Worm (Caenorhabditis elegans) whole organism, L1 larva: Measurements from ENCODE around the gene erp-44.3.
"Not testable (repeated sequence)": the region's sequence is repeated elsewhere in the genome, so short reads cannot be mapped to it uniquely, and the experiment has no call there.

Source experiments
- ama-1 ChIP-seq: fragments of 150-350 bp; optimal IDR thresholded peaks from 2 replicates; lab custom pipeline; 2014
- ceh-82 ChIP-seq, 3 experiments: fragments of 150-350 bp in 1 of 3; sonication (generic microtip) in 2 of 3; optimal IDR thresholded peaks; 2 replicates each; lab custom pipeline; 2014 to 2017; ENCODE audit warnings: missing biosample characterization in 3 of 3, missing genetic modification characterization in 3 of 3
- efl-1 ChIP-seq, 4 experiments: fragments of 150-350 bp; optimal IDR thresholded peaks in 3 of 4; peaks in 1 of 4; 1 replicate in 1 of 4; 2 replicates in 3 of 4; lab custom pipeline; 2014; ENCODE audit warnings: missing biosample characterization in 2 of 4, missing genetic modification characterization in 2 of 4, missing genetic modification reagents in 2 of 4
- nhr-12 ChIP-seq: sonication (generic microtip); optimal IDR thresholded peaks from 2 replicates; lab custom pipeline; 2017; ENCODE audit warnings: missing biosample characterization, missing genetic modification characterization
- unc-62 ChIP-seq: fragments of 150-350 bp; optimal IDR thresholded peaks from 2 replicates; lab custom pipeline; 2014; ENCODE audit warnings: missing biosample characterization, missing genetic modification reagents, missing genetic modification characterization

- not testable (repeated sequence) for TF ChIP-seq ceh-82 (tag; optimal IDR thresholded peaks at IDR 0.05; lab: Kevin White, UChicago); nhr-12 (tag; lab: Kevin White, UChicago); ama-1 (lab: Kevin White, UChicago); efl-1 (optimal IDR thresholded peaks at IDR 0.05; lab: Kevin White, UChicago); efl-1 (GFP tag; optimal IDR thresholded peaks at IDR 0.05 in 1 of 2; lab: Kevin White, UChicago); unc-62
Measured at ce11 chrIV:8073660-8074059, 48.8 kb upstream of the erp-44.3 start.
